Worm (Caenorhabditis elegans): Measurements from ENCODE around the gene T13C2.3.

The T13C2.3 gene

DNA sequence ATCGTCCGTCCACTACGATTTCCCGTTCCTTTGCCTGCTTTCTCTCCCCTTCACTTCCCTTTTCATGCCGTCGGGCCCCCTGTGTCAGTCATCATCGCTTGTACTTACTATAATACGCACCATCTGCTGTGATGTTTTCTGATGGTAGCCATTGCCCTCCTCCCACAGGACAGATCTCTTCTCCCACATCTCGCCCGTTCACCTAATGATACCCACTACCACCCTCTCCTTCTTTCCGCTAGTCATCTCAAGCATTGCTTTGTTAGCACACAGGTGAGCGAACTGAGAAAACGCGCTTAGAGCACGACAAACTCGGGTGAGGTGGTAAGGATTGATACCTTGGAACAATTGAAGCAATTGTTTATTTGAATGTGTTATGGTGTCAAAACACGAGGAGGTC is 41.9 kb downstream of the T13C2.3 start:
- TF ChIP-seq ttx-3 (tag; optimal IDR thresholded peaks at IDR 0.05) (no peak), hlh-30 (tag; optimal IDR thresholded peaks at IDR 0.05; ENCODE audit: insufficient read depth) (no peak), ceh-45 (GFP tag; IDR thresholded peaks at IDR 0.05) (no peak), sdc-2 (tag; optimal IDR thresholded peaks at IDR 0.05) (peak; percentile 15), ceh-19 (GFP tag; optimal IDR thresholded peaks at IDR 0.05) (no peak), T23F11.4 (GFP tag; optimal IDR thresholded peaks at IDR 0.05) (no peak), elt-4 (tag; optimal IDR thresholded peaks at IDR 0.05) (no peak), tbx-2 (tag; optimal IDR thresholded peaks at IDR 0.05) (peak; percentile 15), eyg-1 (tag; optimal IDR thresholded peaks at IDR 0.05) (no peak), madf-2 (tag; optimal IDR thresholded peaks at IDR 0.05) (no peak), rnt-1 (tag; optimal IDR thresholded peaks at IDR 0.05) (no peak)

DNA sequence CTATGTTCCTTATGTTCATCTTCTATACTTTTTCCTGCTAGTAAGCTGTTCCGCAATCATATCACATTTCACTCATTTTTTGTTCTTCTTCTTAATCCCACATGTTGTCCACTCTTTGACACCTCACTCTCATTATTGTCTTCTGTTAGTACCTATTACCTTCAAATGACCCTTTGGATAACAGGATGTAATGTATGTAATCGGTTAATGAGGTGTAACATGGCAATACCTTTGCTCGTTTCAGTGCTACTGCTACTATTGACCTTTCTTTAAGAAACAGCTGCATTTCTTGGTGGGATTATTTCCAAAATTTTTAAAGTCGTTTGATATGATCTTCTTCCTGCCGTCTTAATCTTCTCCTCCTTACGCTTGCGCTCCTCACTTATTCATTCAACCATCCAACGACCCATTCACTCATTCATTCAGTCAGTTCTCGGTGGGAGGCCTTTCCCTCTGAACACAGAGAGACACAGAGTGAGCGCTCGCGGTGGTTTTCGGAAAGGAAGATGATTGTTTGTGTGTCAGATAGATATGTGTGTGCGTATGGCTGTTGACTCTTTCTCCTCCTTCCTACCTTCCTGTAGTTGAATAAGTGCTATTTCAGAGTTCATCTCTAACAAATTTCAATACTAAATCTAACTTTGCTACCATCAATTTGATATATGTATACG is 42.6 kb downstream of the T13C2.3 start:
- TF ChIP-seq elt-2 (tag; optimal IDR thresholded peaks at IDR 0.05) (no peak), C38D4.7 (GFP tag; optimal IDR thresholded peaks at IDR 0.05) (no peak), ceh-22 (tag; optimal IDR thresholded peaks at IDR 0.05) (no peak), pax-1 (tag; optimal IDR thresholded peaks at IDR 0.05) (peak; percentile 3), pha-4 (tag; optimal IDR thresholded peaks at IDR 0.05) (no peak), sox-4 (tag; optimal IDR thresholded peaks at IDR 0.05) (no peak), ref-2 (tag; optimal IDR thresholded peaks at IDR 0.05) (no peak), T23F11.4 (GFP tag; optimal IDR thresholded peaks at IDR 0.05) (no peak), sox-2 (GFP tag; IDR thresholded peaks at IDR 0.05) (peak; percentile 39), nfya-1 (tag; optimal IDR thresholded peaks at IDR 0.05) (no peak), elt-4 (tag; optimal IDR thresholded peaks at IDR 0.05) (no peak), ceh-30 (tag; optimal IDR thresholded peaks at IDR 0.05) (no peak), ceh-14 (tag; optimal IDR thresholded peaks at IDR 0.05) (no peak), unc-55 (GFP tag; optimal IDR thresholded peaks at IDR 0.05) (no peak), rnt-1 (tag; optimal IDR thresholded peaks at IDR 0.05) (no peak), ahr-1 (tag; optimal IDR thresholded peaks at IDR 0.05) (no peak), mec-3 (tag; optimal IDR thresholded peaks at IDR 0.05; ENCODE audit: borderline replicate concordance) (no peak), zip-5 (tag; optimal IDR thresholded peaks at IDR 0.05) (no peak), C08G9.2 (tag; optimal IDR thresholded peaks at IDR 0.05) (no peak), fax-1 (tag; optimal IDR thresholded peaks at IDR 0.05) (no peak), tbx-7 (tag; optimal IDR thresholded peaks at IDR 0.05) (no peak), ttx-3 (tag; optimal IDR thresholded peaks at IDR 0.05) (no peak), dmd-4 (tag; optimal IDR thresholded peaks at IDR 0.05; ENCODE audit: borderline replicate concordance) (no peak), hlh-6 (tag; optimal IDR thresholded peaks at IDR 0.05) (no peak), ceh-45 (GFP tag; IDR thresholded peaks at IDR 0.05) (no peak), tbx-2 (tag; optimal IDR thresholded peaks at IDR 0.05) (peak; percentile 28), hlh-30 (tag; optimal IDR thresholded peaks at IDR 0.05; ENCODE audit: insufficient read depth) (no peak), pha-2 (tag; optimal IDR thresholded peaks at IDR 0.05) (no peak), odd-2 (tag; optimal IDR thresholded peaks at IDR 0.05) (no peak), F13H6.1 (tag; optimal IDR thresholded peaks at IDR 0.05) (no peak), ceh-31 (tag; optimal IDR thresholded peaks at IDR 0.05) (peak; percentile 53), pros-1 (tag; optimal IDR thresholded peaks at IDR 0.05) (no peak), nhr-232 (tag; optimal IDR thresholded peaks at IDR 0.05) (peak; percentile 29), eyg-1 (tag; optimal IDR thresholded peaks at IDR 0.05) (no peak), hlh-15 (tag; optimal IDR thresholded peaks at IDR 0.05) (no peak), dve-1 (tag; optimal IDR thresholded peaks at IDR 0.05) (no peak)

DNA sequence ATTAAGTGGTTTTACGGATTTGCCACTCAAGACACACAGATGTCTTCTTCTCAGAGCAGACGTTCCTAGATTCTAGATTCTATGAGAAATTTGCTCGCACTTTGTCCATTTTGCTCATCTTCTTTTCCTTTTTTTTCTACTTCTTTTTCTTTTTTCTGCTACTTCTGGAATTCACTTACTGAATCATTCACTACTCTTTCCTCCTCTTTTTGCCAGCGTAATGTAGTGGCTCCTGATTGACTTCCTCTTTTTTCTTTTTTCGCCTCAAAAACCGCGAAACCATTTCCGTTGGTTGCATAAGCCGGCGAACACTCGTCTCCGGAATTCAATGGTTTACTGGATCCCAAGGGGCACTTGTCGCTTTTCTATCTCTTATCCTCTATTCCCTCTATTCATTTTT is 43.2 kb downstream of the T13C2.3 start:
- TF ChIP-seq unc-42 (tag; optimal IDR thresholded peaks at IDR 0.05) (peak; percentile 13), madf-2 (tag; optimal IDR thresholded peaks at IDR 0.05) (no peak)
